Fruit fly (Drosophila melanogaster) S2 (cell line): Measurements from ENCODE around the gene Argp.

Experiments used
- CG8478 ChIP-seq: fragments of >200 bp; optimal IDR thresholded peaks from 2 replicates; lab custom pipeline; 2018
- CTCF ChIP-seq, 2 experiments: fragments of >200 bp; optimal IDR thresholded peaks; 2 replicates each; lab custom pipeline; 2018

Gene Argp

DNA sequence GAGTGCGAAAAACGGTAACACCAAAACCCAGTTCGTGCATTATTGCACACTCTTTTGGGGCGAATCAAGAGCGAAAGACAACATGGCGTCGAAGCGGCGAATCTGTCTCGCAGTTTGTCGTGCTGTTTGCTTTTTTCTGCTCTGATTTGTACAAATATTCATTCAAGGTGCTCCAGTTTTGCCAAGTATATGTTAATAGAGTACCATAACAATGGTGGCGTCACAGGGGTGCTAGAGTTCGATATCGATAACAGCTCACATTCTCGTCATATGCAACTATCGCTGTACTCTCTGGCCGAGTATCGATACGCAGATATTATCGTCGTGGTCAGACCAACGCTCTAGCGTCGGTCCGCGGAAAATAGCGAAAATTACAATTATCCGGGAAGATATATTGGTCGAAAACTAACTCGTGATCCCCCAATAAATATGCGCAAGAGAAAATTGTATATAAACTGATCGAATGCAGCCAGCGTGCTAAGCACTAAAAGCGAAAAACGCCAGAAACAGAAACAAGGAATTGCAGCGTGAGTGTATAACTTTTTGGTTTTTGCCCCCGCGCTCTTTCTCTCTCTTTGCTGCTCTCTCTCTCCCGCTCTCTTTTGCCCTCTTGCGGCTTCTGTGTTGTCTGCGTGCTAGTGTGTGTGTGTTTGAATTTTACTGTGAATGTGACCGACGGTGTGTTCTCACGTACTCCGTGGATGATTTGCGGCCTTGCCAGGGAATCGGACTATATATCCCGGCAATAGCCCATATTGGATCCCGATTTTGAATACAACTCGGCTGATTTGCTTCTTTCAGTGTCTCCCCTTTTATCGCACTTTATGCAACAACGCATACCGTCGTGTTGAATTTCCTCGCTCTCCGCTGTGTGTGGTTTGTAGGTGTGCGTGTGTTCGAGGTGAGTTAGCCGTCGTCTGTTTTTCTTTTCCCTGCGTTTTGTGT, 25.8 kb downstream of the Argp start, which contains the start of gene flfl:
flfl (plus strand) TSS at position 298 of the 945 bp plus-strand sequence.
- TF ChIP-seq CG8478 (lab: Kevin White, UChicago) (no peak), CTCF (optimal IDR thresholded peaks at IDR 0.05; lab: Kevin White, UChicago) (peak in 1 of 2 experiments; percentile 10)

DNA sequence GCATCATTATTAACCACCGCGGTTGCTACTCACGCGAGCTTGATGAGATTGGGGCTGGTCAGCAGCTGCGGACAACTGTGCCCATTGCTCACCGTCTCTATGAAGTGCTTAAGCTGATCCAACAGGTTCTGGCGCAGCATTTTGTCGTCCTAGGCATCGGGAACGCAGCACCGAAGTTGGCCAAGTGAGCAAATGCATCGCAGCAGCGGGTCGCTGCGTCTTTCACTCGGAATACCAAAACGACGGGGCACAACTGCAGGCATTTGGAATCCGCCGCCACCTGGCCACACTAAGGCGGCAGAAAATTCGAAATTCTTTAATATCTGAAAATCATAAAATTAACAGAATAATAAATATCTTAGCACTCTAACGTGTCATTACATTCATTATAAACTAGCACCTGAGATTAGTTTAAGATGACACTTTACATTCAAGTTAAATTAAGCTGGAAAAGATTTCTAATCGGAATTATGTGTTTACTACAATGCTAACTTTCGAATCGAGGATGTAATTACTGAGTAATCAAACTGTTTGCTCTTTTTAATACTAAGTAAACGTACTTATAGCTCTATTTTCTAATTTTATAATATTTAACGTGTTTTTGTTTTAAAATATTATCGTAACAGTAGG, 26.6 kb downstream of the Argp start:
- no peak for TF ChIP-seq CTCF (optimal IDR thresholded peaks at IDR 0.05; lab: Kevin White, UChicago)
- no peak for TF ChIP-seq CG8478 (lab: Kevin White, UChicago)

DNA sequence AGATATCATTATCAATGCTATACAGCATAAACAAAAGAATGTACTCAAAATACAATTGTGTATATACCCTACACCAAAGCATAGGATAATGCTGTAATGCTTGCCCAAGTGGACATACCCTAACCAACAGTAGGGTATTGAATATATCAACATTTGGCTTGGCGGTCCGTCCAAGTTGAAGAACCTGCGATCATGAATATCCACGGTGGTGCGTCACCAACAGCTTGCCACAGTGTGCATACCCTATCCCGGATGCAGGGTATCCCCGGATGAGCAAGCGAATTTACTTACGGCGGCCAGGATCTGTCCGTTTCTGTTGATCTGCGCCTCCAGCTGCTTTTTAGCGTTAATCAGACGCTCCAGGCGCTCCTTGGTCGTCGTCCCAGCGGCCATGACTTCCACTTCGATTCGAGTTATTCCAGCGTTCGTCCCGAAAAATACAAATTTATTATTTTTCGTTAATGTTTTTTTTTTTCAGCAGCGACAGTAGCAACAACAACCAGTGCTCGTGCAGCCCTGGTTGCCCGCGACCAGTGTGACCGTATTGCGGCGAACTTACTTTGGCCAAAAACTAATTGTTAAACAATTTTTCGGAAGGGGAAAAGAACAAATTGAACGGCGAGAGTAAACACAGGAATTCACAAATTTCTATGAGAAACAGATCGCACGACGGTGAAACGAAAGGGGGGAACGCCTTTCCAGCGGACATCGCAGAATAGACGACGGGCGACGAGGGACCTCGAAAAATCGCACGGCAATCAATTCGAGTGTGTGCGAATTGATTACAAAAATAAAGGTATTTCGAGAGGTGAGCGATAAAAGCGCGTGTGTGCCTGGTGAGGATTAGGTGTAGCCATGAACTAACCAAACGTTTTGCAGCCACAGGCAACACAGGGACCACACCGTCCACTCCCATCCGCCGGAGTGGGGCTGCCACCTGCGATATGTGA, 33.3 kb downstream of the Argp start, which contains the start of the genes Lkb1 and CG9588:
Lkb1 (plus strand) TSS at position 413 of the 950 bp plus-strand sequence.
CG9588 (minus strand) TSS at position 545 of the 950 bp plus-strand sequence.
- TF ChIP-seq CTCF (optimal IDR thresholded peaks at IDR 0.05; lab: Kevin White, UChicago) (peak; percentile 17 to 31), CG8478 (lab: Kevin White, UChicago) (no peak)

DNA sequence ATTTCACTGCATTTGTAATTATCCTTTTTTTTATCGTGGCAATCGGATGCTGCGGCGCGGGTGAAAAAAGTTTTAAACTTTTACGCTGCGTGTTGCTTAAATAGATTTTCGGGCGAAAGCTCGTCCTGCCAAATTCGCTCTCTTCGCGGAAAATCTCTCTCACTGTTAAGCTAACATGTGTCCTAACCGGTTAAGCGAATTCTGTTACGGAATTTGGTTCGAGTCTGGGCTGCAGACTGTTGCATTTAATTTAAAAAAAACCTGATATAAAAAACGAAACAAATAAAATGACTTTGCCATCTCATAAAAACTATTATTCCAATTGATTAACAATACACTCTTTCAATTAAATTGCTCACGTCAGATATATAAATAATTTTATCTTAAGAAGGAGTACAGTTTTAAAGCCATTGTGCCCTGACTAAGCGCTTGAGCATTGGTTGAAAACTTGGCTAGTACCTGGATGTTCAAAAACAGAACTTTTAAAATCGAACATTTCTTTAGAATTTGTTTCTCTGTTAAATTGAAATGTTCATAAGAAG, 35.2 kb downstream of the Argp start, which contains the start of gene Task6:
Task6 (minus strand) TSS at position 51 of the 542 bp plus-strand sequence.
- TF ChIP-seq CG8478 (lab: Kevin White, UChicago) (no peak), CTCF (optimal IDR thresholded peaks at IDR 0.05; lab: Kevin White, UChicago) (peak in 1 of 2 experiments; percentile 42)

DNA sequence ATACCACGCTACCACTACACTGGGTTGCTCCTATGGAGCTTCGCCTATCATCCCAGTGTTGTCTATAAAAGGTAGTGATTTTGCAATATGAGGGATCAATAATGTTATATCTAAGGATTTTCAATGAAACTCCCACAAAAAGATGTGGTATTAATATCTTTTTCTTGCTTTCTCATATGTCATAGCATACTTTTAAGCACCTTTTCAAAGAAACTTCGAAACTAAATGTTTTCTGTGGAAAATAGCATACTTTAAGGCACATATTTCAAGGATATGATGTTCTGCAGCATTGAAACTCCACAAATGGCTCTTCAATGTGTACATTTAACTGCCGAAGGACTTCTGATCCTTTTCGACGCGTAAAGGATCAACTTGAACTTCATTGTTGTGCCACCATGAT, 36.8 kb downstream of the Argp start:
- TF ChIP-seq CG8478 (lab: Kevin White, UChicago) = no peak

DNA sequence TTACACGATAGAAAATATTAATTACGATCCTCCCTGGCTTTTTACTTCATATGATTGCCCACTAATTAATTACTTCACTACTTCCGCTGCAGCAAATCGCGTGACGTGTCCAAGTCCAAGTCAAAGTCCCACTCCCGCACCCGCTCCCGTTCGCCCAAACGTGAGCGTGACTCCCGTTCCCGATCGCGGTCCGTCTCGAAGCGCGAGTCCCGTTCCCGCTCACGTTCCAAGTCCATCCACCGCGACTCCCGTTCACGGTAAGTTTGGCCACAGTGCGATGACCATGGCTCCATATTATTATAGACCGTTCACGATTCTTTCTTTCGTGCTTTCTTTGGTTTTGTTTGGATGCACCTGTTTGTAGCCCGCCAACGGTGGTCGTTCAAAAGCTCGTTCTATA, 43.7 kb downstream of the Argp start:
- TF ChIP-seq CTCF (optimal IDR thresholded peaks at IDR 0.05; lab: Kevin White, UChicago) (no peak), CG8478 (lab: Kevin White, UChicago) (no peak)

DNA sequence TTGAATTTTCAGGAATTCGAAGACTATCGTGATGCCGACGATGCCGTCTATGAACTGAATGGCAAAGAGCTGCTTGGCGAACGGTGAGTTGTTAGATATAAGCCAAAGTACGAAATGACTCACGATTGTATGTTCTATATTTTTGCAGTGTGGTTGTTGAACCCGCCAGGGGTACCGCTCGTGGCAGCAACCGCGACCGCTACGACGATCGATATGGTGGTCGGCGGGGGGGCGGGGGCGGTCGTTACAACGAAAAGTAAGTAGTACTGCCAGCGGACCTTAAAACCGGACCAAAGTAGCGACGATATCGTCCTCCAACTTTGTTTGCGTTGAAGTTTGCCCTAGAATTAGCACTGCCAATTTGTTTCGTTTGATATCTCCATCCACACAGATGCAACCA, 47.6 kb downstream of the Argp start:
- TF ChIP-seq CTCF (optimal IDR thresholded peaks at IDR 0.05; lab: Kevin White, UChicago) (no peak), CG8478 (lab: Kevin White, UChicago) (no peak)

DNA sequence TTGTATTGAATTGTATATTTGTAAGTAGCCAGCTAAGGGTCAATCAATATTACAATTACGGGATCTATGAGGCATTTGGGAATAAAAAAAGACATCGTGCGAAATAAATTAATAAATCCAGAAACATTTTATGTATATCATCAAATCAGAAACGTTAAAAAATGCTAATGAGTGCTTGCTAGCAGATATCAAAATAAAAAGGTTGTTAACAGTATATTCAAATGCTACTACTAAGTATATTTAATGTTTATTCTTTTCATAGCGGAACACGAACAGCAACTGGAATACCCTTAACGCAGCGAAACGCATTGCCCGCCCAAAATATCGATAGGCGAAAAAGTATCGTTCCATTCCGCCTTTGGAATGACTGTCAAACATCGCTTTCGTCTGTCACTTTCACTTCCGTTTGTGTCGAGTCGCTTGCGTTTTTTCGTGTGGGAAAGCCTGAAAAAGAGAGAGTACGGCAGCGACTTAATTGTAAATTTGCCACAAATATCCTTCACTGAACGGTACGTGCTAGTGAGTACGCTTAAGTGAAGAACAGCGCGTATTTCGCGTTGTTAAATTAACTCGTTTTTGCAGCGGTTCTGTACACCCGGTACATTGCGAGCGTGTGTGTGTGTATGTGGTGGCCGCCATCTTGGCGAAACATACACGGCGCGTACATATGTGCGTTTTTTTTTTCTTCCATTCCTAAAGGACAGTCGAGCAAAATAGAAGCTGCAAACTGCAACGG, 48.6 kb downstream of the Argp start, which contains the start of gene B52:
B52 (plus strand) TSS at position 388 of the 736 bp plus-strand sequence.
- no peak for TF ChIP-seq CG8478 (lab: Kevin White, UChicago)
- peak in 1 of 2 experiments; percentile 11 for TF ChIP-seq CTCF (optimal IDR thresholded peaks at IDR 0.05; lab: Kevin White, UChicago)

DNA sequence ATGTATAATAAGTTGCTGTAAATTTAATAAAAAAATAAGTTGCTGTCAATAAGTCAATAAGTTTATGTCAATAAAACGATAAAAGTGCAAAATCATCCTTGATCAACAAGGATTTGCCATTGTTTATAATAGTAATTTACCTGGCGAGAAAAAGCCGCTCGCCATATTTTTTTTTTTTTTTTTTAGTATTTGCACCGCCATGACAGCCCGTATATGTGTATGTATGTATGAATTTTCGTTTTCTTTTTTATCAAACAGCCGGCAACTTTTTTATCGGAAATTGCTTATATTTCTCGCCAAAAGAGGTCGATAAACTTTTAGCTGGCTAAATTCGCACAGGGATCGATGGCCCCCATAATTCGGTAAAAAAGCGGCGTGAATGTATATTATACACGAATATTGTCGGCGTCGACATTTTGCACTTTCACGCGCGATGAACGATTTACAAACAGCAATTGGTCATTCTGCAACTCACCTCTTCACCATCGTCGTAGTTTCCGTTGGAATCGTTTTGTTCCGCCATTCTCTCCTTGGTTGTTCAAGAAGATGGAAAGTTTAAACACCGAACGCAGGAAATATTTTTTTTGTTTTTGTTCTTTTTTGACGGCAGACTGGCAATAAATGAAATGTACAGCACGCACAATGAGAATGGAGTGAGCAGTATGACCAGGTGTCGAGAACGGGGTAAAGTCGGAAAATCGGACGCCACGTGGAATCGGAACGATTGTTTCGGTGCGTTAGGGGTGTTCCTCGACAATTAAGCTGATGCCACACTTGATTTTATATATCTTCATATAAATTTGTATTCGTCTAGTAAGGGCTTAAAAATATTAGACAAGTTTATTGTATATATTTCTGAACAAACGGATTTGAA, 49.6 kb downstream of the Argp start, which contains the start of gene Hrb87F:
Hrb87F (minus strand) TSS at position 667 of the 874 bp plus-strand sequence.
- TF ChIP-seq CTCF (optimal IDR thresholded peaks at IDR 0.05; lab: Kevin White, UChicago) (no peak), CG8478 (lab: Kevin White, UChicago) (no peak)
